Fruit fly (Drosophila melanogaster): ENCODE measurements around the gene CG10747.

DNA sequence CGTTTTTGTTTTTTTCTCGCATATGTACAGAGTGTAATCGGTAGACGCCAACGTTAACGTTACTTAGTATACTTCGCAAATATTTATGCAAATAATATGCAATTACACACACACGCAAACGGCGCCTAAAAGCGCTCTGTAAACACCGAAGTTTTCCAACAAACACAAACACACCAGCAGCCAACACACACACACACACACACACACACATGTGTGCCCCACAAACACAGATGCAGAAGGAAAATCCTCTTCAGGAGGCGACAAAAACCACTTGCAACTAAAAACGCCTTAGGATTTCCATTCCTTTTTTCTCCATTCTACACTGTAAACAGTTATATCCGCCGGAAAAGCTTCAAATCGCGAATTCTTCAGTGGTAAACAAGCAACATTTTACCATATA, 33.8 kb downstream of the CG10747 start:
- TF ChIP-seq CG8632 (GFP tag; optimal IDR thresholded peaks at IDR 0.05) (no peak), CG16779 (tag; optimal IDR thresholded peaks at IDR 0.05) (no peak)

Measured in whole organism, prepupa.